Fruit fly (Drosophila melanogaster) whole organism, embryonic: ENCODE measurements around the gene CG8671.

Experiments used
- Antp ChIP-seq: fragments of 200-800 bp; sonication (Bioruptor generic); optimal IDR thresholded peaks from 3 replicates; lab custom pipeline; 2016; ENCODE audit warnings: missing biosample characterization, missing genetic modification characterization
- CG10321 ChIP-seq: fragments of 200-800 bp; sonication (Bioruptor generic); IDR thresholded peaks from 2 replicates; pipeline ENCODE4 v1.3.6; 2022; ENCODE audit warnings: missing biosample characterization, missing genetic modification characterization
- CG11504 ChIP-seq: fragments of 200-800 bp; sonication (Bioruptor generic); optimal IDR thresholded peaks from 3 replicates; lab custom pipeline; 2019; ENCODE audit warnings: missing biosample characterization, mild to moderate bottlenecking, missing genetic modification characterization, moderate library complexity
- CG13624 ChIP-seq: fragments of 200-800 bp; sonication (Bioruptor generic); optimal IDR thresholded peaks from 2 replicates; lab custom pipeline; 2016; ENCODE audit warnings: missing biosample characterization, missing genetic modification characterization
- CG2199 ChIP-seq: fragments of 200-800 bp; sonication (Bioruptor generic); IDR thresholded peaks from 3 replicates; pipeline ENCODE4 v1.3.6; 2022; ENCODE audit warnings: missing biosample characterization, missing genetic modification characterization
- CG31441 ChIP-seq: fragments of 200-800 bp; sonication (Bioruptor generic); IDR thresholded peaks from 2 replicates; pipeline ENCODE4 v1.3.6; 2022; ENCODE audit warnings: missing biosample characterization, missing genetic modification characterization
- CG32532 ChIP-seq: fragments of 200-800 bp; sonication (Bioruptor generic); IDR thresholded peaks from 2 replicates; pipeline ENCODE4 v1.3.6; 2022; ENCODE audit warnings: missing biosample characterization, missing genetic modification characterization
- CG3995 ChIP-seq: fragments of 200-800 bp; sonication (Bioruptor generic); optimal IDR thresholded peaks from 3 replicates; lab custom pipeline; 2016; ENCODE audit warnings: missing biosample characterization, missing genetic modification characterization
- CG4617 ChIP-seq: fragments of 200-800 bp; sonication (Bioruptor generic); optimal IDR thresholded peaks from 3 replicates; lab custom pipeline; 2016; ENCODE audit warnings: missing biosample characterization, missing genetic modification characterization, borderline replicate concordance
- CG6683 ChIP-seq: fragments of 200-800 bp; sonication (Bioruptor generic); optimal IDR thresholded peaks from 2 replicates; lab custom pipeline; 2017; ENCODE audit warnings: missing biosample characterization, mild to moderate bottlenecking, missing genetic modification characterization, missing genetic modification reagents
- CG6791 ChIP-seq: fragments of 200-800 bp; sonication (Bioruptor generic); IDR thresholded peaks from 3 replicates; pipeline ENCODE4 v1.3.6; 2022; ENCODE audit warnings: missing biosample characterization, missing genetic modification characterization; ENCODE audit not compliant: partially characterized antibody
- CG7928 ChIP-seq: fragments of 200-800 bp; sonication (Bioruptor generic); optimal IDR thresholded peaks from 2 replicates; lab custom pipeline; 2017; ENCODE audit warnings: missing biosample characterization, mild to moderate bottlenecking, missing genetic modification characterization
- CG8388 ChIP-seq: fragments of 200-800 bp; sonication (Bioruptor generic); optimal IDR thresholded peaks from 2 replicates; lab custom pipeline; 2019; ENCODE audit warnings: missing biosample characterization, mild to moderate bottlenecking, missing genetic modification characterization, moderate library complexity
- CHES-1-like ChIP-seq: fragments of 200-800 bp; sonication (Bioruptor generic); optimal IDR thresholded peaks from 2 replicates; lab custom pipeline; 2016; ENCODE audit warnings: missing biosample characterization, missing genetic modification characterization
- CoRest ChIP-seq: fragments of 200-800 bp; sonication (Bioruptor generic); optimal IDR thresholded peaks from 3 replicates; lab custom pipeline; 2018; ENCODE audit warnings: missing biosample characterization, mild to moderate bottlenecking, missing genetic modification characterization, moderate library complexity
- D19A ChIP-seq: fragments of 200-800 bp; optimal IDR thresholded peaks from 3 replicates; lab custom pipeline; 2019; ENCODE audit warnings: missing biosample characterization, mild to moderate bottlenecking, missing genetic modification characterization, moderate library complexity
- Dfd ChIP-seq, 2 experiments: fragments of >200 bp; optimal IDR thresholded peaks; 2 replicates each; lab custom pipeline; 2017; ENCODE audit warnings: missing biosample characterization in 2 of 2, missing genetic modification characterization in 2 of 2
- Elba2 ChIP-seq: fragments of 200-800 bp; sonication (Bioruptor generic); optimal IDR thresholded peaks from 3 replicates; lab custom pipeline; 2016; ENCODE audit warnings: missing biosample characterization, missing genetic modification characterization
- Ets65A ChIP-seq: fragments of 200-800 bp; sonication (Bioruptor generic); peaks from one replicate; lab custom pipeline; 2016; ENCODE audit warnings: missing biosample characterization, missing genetic modification characterization
- GATAe ChIP-seq: fragments of 200-800 bp; sonication (Bioruptor generic); conservative IDR thresholded peaks from 2 replicates; pipeline ENCODE4 v1.3.6; 2022; ENCODE audit warnings: missing biosample characterization, missing genetic modification characterization
- HmgD ChIP-seq: fragments of 200-800 bp; sonication (Bioruptor generic); optimal IDR thresholded peaks from 3 replicates; lab custom pipeline; 2016; ENCODE audit warnings: missing biosample characterization, missing genetic modification characterization
- Hr51 ChIP-seq, 2 experiments: fragments of 200-800 bp; sonication (Bioruptor generic); optimal IDR thresholded peaks; 2 replicates in 1 of 2; 3 replicates in 1 of 2; lab custom pipeline; 2016 to 2018; ENCODE audit warnings: missing biosample characterization in 2 of 2, missing genetic modification characterization in 2 of 2, mild to moderate bottlenecking in 1 of 2, moderate library complexity in 1 of 2
- Kr ChIP-seq: fragments of 200-800 bp; sonication (Bioruptor generic); optimal IDR thresholded peaks from 2 replicates; lab custom pipeline; 2017; ENCODE audit warnings: missing biosample characterization, mild to moderate bottlenecking, missing genetic modification characterization
- Lim3 ChIP-seq: fragments of 200-800 bp; sonication (Bioruptor generic); IDR thresholded peaks from 2 replicates; pipeline ENCODE4 v1.3.6; 2022; ENCODE audit warnings: missing biosample characterization, missing genetic modification characterization
- MESR4 ChIP-seq: fragments of 200-800 bp; sonication (Bioruptor generic); optimal IDR thresholded peaks from 2 replicates; lab custom pipeline; 2018; ENCODE audit warnings: missing biosample characterization, mild to moderate bottlenecking, missing genetic modification characterization, moderate library complexity
- Mad ChIP-seq: fragments of 200-800 bp; sonication (Bioruptor generic); optimal IDR thresholded peaks from 2 replicates; lab custom pipeline; 2016; ENCODE audit warnings: missing biosample characterization, missing genetic modification characterization
- Oli ChIP-seq: fragments of 200-800 bp; sonication (Bioruptor generic); optimal IDR thresholded peaks from 2 replicates; lab custom pipeline; 2018; ENCODE audit warnings: missing biosample characterization, mild to moderate bottlenecking, missing genetic modification characterization, moderate library complexity
- Sin3A ChIP-seq: fragments of >200 bp; optimal IDR thresholded peaks from 2 replicates; lab custom pipeline; 2018
- abd-A ChIP-seq: fragments of 200-800 bp; sonication (Bioruptor generic); optimal IDR thresholded peaks from 3 replicates; lab custom pipeline; 2019; ENCODE audit warnings: missing biosample characterization, mild to moderate bottlenecking, missing genetic modification characterization, moderate library complexity
- ap ChIP-seq: fragments of 200-800 bp; sonication (Bioruptor generic); IDR thresholded peaks from 2 replicates; pipeline ENCODE4 v1.3.6; 2022; ENCODE audit warnings: missing biosample characterization, missing genetic modification characterization
- bab2 ChIP-seq: fragments of 200-800 bp; sonication (Bioruptor generic); optimal IDR thresholded peaks from 2 replicates; lab custom pipeline; 2016; ENCODE audit warnings: missing biosample characterization, missing genetic modification characterization
- bigmax ChIP-seq: fragments of 200-800 bp; sonication (Bioruptor generic); optimal IDR thresholded peaks from 2 replicates; lab custom pipeline; 2018; ENCODE audit warnings: missing biosample characterization, mild to moderate bottlenecking, missing genetic modification characterization
- chm ChIP-seq: fragments of 200-800 bp; sonication (Bioruptor generic); IDR thresholded peaks from 2 replicates; pipeline ENCODE4 v1.3.6; 2022; ENCODE audit warnings: missing biosample characterization, missing genetic modification characterization
- ci ChIP-seq: fragments of 200-800 bp; sonication (Bioruptor generic); IDR thresholded peaks from 3 replicates; pipeline ENCODE4 v1.3.6; 2022; ENCODE audit warnings: missing biosample characterization, missing genetic modification characterization
- danr ChIP-seq: fragments of 200-800 bp; sonication (Bioruptor generic); IDR thresholded peaks from 2 replicates; pipeline ENCODE4 v1.3.6; 2022; ENCODE audit warnings: missing biosample characterization, missing genetic modification characterization
- hkb ChIP-seq, 2 experiments: fragments of 200-800 bp in 1 of 2; fragments of >200 bp in 1 of 2; sonication (Bioruptor generic) in 1 of 2; IDR thresholded peaks in 1 of 2; optimal IDR thresholded peaks in 1 of 2; 2 replicates each; pipeline versions ENCODE4 v1.3.6 to Lab custom; 2017 to 2022; ENCODE audit warnings: missing biosample characterization in 1 of 2, missing genetic modification characterization in 1 of 2
- ind ChIP-seq: fragments of 200-800 bp; sonication (Bioruptor generic); optimal IDR thresholded peaks from 3 replicates; lab custom pipeline; 2016; ENCODE audit warnings: missing biosample characterization, missing genetic modification characterization
- insv ChIP-seq, 2 experiments: fragments of 200-800 bp; sonication (Bioruptor generic); optimal IDR thresholded peaks; 3 replicates each; lab custom pipeline; 2016 to 2018; ENCODE audit warnings: missing biosample characterization in 2 of 2, missing genetic modification characterization in 2 of 2
- kay ChIP-seq: fragments of 200-800 bp; sonication (Bioruptor generic); optimal IDR thresholded peaks from 2 replicates; lab custom pipeline; 2016; ENCODE audit warnings: missing biosample characterization, missing genetic modification characterization
- lab ChIP-seq: fragments of 200-800 bp; sonication (Bioruptor generic); optimal IDR thresholded peaks from 3 replicates; lab custom pipeline; 2017; ENCODE audit warnings: missing biosample characterization, missing genetic modification characterization, mild to moderate bottlenecking, moderate library complexity, missing genetic modification reagents
- mirr ChIP-seq: fragments of 200-800 bp; sonication (Bioruptor generic); optimal IDR thresholded peaks from 3 replicates; lab custom pipeline; 2018; ENCODE audit warnings: missing biosample characterization, mild to moderate bottlenecking, missing genetic modification characterization
- odd ChIP-seq: fragments of 200-800 bp; sonication (Bioruptor generic); optimal IDR thresholded peaks from 2 replicates; lab custom pipeline; 2017; ENCODE audit warnings: missing biosample characterization, mild to moderate bottlenecking, missing genetic modification characterization
- ro ChIP-seq: fragments of 200-800 bp; sonication (Bioruptor generic); IDR thresholded peaks from 2 replicates; pipeline ENCODE4 v1.3.6; 2022; ENCODE audit warnings: missing biosample characterization, missing genetic modification characterization
- run ChIP-seq: fragments of 200-800 bp; sonication (Bioruptor generic); optimal IDR thresholded peaks from 3 replicates; lab custom pipeline; 2018; ENCODE audit warnings: missing biosample characterization, mild to moderate bottlenecking, missing genetic modification characterization
- scrt ChIP-seq: fragments of 200-800 bp; sonication (Bioruptor generic); optimal IDR thresholded peaks from 2 replicates; lab custom pipeline; 2018; ENCODE audit warnings: missing biosample characterization, mild to moderate bottlenecking, missing genetic modification characterization, moderate library complexity
- so ChIP-seq: fragments of 200-800 bp; sonication (Bioruptor generic); IDR thresholded peaks from 3 replicates; pipeline ENCODE4 v1.3.6; 2022; ENCODE audit warnings: missing biosample characterization, missing genetic modification characterization
- trem ChIP-seq: fragments of 200-800 bp; optimal IDR thresholded peaks from 3 replicates; lab custom pipeline; 2019; ENCODE audit warnings: missing biosample characterization, mild to moderate bottlenecking, missing genetic modification characterization, moderate library complexity
- vfl ChIP-seq: fragments of 200-800 bp; sonication (Bioruptor generic); optimal IDR thresholded peaks from 2 replicates; lab custom pipeline; 2016; ENCODE audit warnings: missing biosample characterization, missing genetic modification characterization
- wdn ChIP-seq: fragments of 200-800 bp; sonication (Bioruptor generic); IDR thresholded peaks from 2 replicates; pipeline ENCODE4 v1.3.6; 2022; ENCODE audit warnings: missing biosample characterization, missing genetic modification characterization
- z ChIP-seq: fragments of 200-800 bp; sonication (Bioruptor generic); IDR thresholded peaks from 3 replicates; pipeline ENCODE4 v1.3.6; 2022; ENCODE audit warnings: missing biosample characterization, missing genetic modification characterization

Gene CG8671

DNA sequence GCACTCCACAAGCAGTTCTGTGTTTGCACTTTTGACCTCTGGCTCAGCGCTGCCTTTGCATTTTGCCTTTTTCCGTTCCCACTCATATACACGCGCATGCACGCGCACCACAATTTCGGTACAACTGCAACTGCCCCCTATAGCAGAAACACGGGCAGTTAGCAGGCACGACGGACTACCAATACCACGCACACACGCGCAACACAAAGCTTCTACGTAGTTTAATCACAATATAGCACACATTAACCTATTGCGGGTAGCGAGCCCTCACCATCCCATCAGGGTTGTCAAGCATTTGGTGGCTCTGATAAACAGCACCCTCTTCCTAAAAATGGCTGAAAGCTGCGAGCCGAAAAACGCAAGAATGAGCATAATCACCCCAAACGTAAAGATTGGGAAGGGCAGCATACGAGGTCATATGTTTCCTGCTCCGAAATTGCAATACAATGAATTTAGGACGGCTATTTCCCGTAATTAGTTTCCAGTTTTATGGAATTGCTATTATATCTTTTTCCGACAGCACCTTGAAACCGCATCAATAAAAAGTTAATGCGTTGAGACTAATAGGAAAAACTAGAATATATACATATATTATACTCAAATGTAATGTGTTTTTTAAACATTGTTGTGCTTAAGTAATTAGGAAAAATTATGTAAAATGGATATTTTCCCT, 47.1 kb downstream of the CG8671 start, which contains the start of gene Mondo:
Mondo (minus strand) TSS at position 297 of the 673 bp plus-strand sequence.
- TF ChIP-seq Antp (GFP tag; lab: Kevin White, UChicago), result peak; percentile 27
- peak; percentile 11 for TF ChIP-seq Sin3A (lab: Kevin White, UChicago)
- peak; percentile 47 for TF ChIP-seq bigmax (GFP tag; lab: Kevin White, UChicago)
- peak; percentile 17 for TF ChIP-seq bab2
- TF ChIP-seq MESR4 (GFP tag; lab: Kevin White, UChicago), result peak; percentile 84
- no peak for TF ChIP-seq wdn (GFP tag; lab: Robert Waterston, UW)
- peak; percentile 4 for TF ChIP-seq run (tag; lab: Kevin White, UChicago)
- peak; percentile 95 for TF ChIP-seq Ets65A (GFP tag; lab: Kevin White, UChicago)
- TF ChIP-seq D19A (tag; lab: Kevin White, UChicago), result peak; percentile 37
- TF ChIP-seq z (GFP tag; lab: Robert Waterston, UW), result no peak
- TF ChIP-seq CG31441 (GFP tag; lab: Robert Waterston, UW), result peak; percentile 43; the same call in 1 of the 2 replicates
- peak; percentile 15 for TF ChIP-seq CG8388
- peak; percentile 63 for TF ChIP-seq CG11504 (tag; lab: Kevin White, UChicago)
- TF ChIP-seq CoRest (tag; lab: Kevin White, UChicago), result peak; percentile 57
- peak in 1 of 2 experiments; percentile 41 for TF ChIP-seq Hr51 (GFP tag; optimal IDR thresholded peaks at IDR 0.05; lab: Kevin White, UChicago)
- TF ChIP-seq vfl (GFP tag; lab: Kevin White, UChicago), result no peak
- TF ChIP-seq HmgD (GFP tag; lab: Kevin White, UChicago), result peak; percentile 12
- peak; percentile 4 for TF ChIP-seq CHES-1-like
- no peak; the same call in 2 of the 3 replicates for TF ChIP-seq so (GFP tag; lab: Robert Waterston, UW)
- peak; percentile 53 for TF ChIP-seq Oli (tag; lab: Kevin White, UChicago)
- no peak for TF ChIP-seq scrt
- TF ChIP-seq abd-A (tag; lab: Kevin White, UChicago), result peak; percentile 72
- peak; percentile 14 for TF ChIP-seq Mad (GFP tag; lab: Kevin White, UChicago)
- TF ChIP-seq hkb (optimal IDR thresholded peaks at IDR 0.05; lab: Kevin White, UChicago), result no peak
- no peak for TF ChIP-seq hkb (GFP tag; IDR thresholded peaks at IDR 0.05; lab: Robert Waterston, UW)
- TF ChIP-seq Dfd (GFP tag; optimal IDR thresholded peaks at IDR 0.05; lab: Kevin White, UChicago), result no peak
- peak; percentile 33; the same call in 1 of the 2 replicates for TF ChIP-seq GATAe
- no peak for TF ChIP-seq Elba2
- no peak for TF ChIP-seq insv (GFP tag; optimal IDR thresholded peaks at IDR 0.05; lab: Kevin White, UChicago)
- TF ChIP-seq CG4617 (GFP tag; lab: Kevin White, UChicago), result peak; percentile 24
- TF ChIP-seq CG32532 (GFP tag; lab: Robert Waterston, UW), result peak; percentile 71
- 0 out of 2 replicates have a peak, but pooled peaks have one; percentile 7 for TF ChIP-seq ap (GFP tag; lab: Robert Waterston, UW)
- TF ChIP-seq CG6791 (GFP tag; lab: Robert Waterston, UW), result peak; percentile 27; the same call in 1 of the 3 replicates
- no peak for TF ChIP-seq odd
- TF ChIP-seq CG7928, result no peak
- TF ChIP-seq CG10321 (GFP tag; lab: Robert Waterston, UW), result no peak
- no peak for TF ChIP-seq CG13624 (GFP tag; lab: Kevin White, UChicago)
- no peak for TF ChIP-seq CG6683 (GFP tag; lab: Kevin White, UChicago)
- no peak for TF ChIP-seq ro
- TF ChIP-seq mirr, result peak; percentile 28
- TF ChIP-seq kay (GFP tag; lab: Kevin White, UChicago), result no peak
- TF ChIP-seq lab, result peak; percentile 33
- TF ChIP-seq ind, result peak; percentile 14
- no peak for TF ChIP-seq danr (GFP tag; lab: Robert Waterston, UW)
- TF ChIP-seq CG3995 (GFP tag; lab: Kevin White, UChicago), result peak; percentile 35
- peak; percentile 60; the same call in 1 of the 2 replicates for TF ChIP-seq chm (GFP tag; lab: Robert Waterston, UW)
- peak; percentile 15 for TF ChIP-seq trem (tag; lab: Kevin White, UChicago)
- TF ChIP-seq ci (GFP tag; lab: Robert Waterston, UW), result peak; percentile 63; the same call in 1 of the 3 replicates
- TF ChIP-seq Lim3 (GFP tag; lab: Robert Waterston, UW), result no peak
- no peak for TF ChIP-seq Kr (GFP tag; lab: Kevin White, UChicago)
- peak; percentile 50; the same call in 1 of the 3 replicates for TF ChIP-seq CG2199
